Worm (Caenorhabditis elegans) whole organism, late embryonic: ENCODE results near the gene rft-2.

Experiments used
- ama-1 ChIP-seq: fragments of 150-350 bp; optimal IDR thresholded peaks from 2 replicates; lab custom pipeline; 2014
- fkh-6 ChIP-seq: sonication (generic microtip); optimal IDR thresholded peaks from 2 replicates; lab custom pipeline; 2016; ENCODE audit warnings: missing genetic modification characterization, missing compliant biosample characterization
- madf-2 ChIP-seq: sonication (generic microtip); optimal IDR thresholded peaks from 2 replicates; lab custom pipeline; 2017; ENCODE audit warnings: missing genetic modification characterization, missing compliant biosample characterization
- nhr-11 ChIP-seq: fragments of 150-350 bp; optimal IDR thresholded peaks from 2 replicates; lab custom pipeline; 2014; ENCODE audit warnings: missing biosample characterization, missing genetic modification characterization
- pha-2 ChIP-seq: sonication (generic microtip); optimal IDR thresholded peaks from 2 replicates; lab custom pipeline; 2017; ENCODE audit warnings: mild to moderate bottlenecking, missing genetic modification characterization, missing compliant biosample characterization
- unc-55 ChIP-seq: sonication (generic microtip); optimal IDR thresholded peaks from 2 replicates; lab custom pipeline; 2017; ENCODE audit warnings: missing biosample characterization, missing genetic modification reagents, missing genetic modification characterization

- TF ChIP-seq nhr-11 (tag; lab: Kevin White, UChicago) = no peak
- no peak for TF ChIP-seq madf-2 (tag; lab: Kevin White, UChicago)
- no peak for TF ChIP-seq unc-55
- TF ChIP-seq fkh-6 = no peak
- no peak for TF ChIP-seq ama-1
- no peak for TF ChIP-seq pha-2
Observed at ce11 chrV:4447637-4448036, 2.7 kb downstream of the rft-2 start.
